Worm (Caenorhabditis elegans) whole organism, L4/young adult: ENCODE data around the gene lin-2.

Experiments
- W03F9.2 ChIP-seq: fragments of 150-350 bp; optimal IDR thresholded peaks from 2 replicates; lab custom pipeline; 2014; ENCODE audit warnings: missing biosample characterization, missing genetic modification characterization
- dao-5 ChIP-seq: sonication (generic microtip); optimal IDR thresholded peaks from 2 replicates; lab custom pipeline; 2016; ENCODE audit warnings: missing genotype, missing genetic modification characterization, moderate library complexity, missing compliant biosample characterization
- him-1 ChIP-seq: sonication (generic microtip); optimal IDR thresholded peaks from 2 replicates; lab custom pipeline; 2016; ENCODE audit warnings: missing genotype, missing genetic modification reagents, missing genetic modification characterization, missing compliant biosample characterization

ce11 chrX:12350207-12350606, 63.6 kb downstream of the lin-2 start, which contains the start of gene F42F12.3:
- TF ChIP-seq dao-5 (no peak), W03F9.2 (no peak), him-1 (no peak)
